Worm (Caenorhabditis elegans) whole organism, L1 larva: ENCODE results near the gene K01D12.8.
A peak's percentile ranks its signal among the peaks of the same experiment; 100 is the strongest.

Experiments used
- C34B4.2 ChIP-seq: sonication (generic microtip); optimal IDR thresholded peaks from 2 replicates; lab custom pipeline; 2017; ENCODE audit warnings: mild to moderate bottlenecking, missing genetic modification characterization, missing compliant biosample characterization
- F16B12.6 ChIP-seq: fragments of 150-350 bp; optimal IDR thresholded peaks from 2 replicates; lab custom pipeline; 2014; ENCODE audit warnings: missing biosample characterization, missing genetic modification characterization
- ama-1 ChIP-seq: fragments of 150-350 bp; optimal IDR thresholded peaks from 2 replicates; lab custom pipeline; 2014
- blmp-1 ChIP-seq: fragments of 150-350 bp; optimal IDR thresholded peaks from 2 replicates; lab custom pipeline; 2014; ENCODE audit warnings: missing biosample characterization, missing genetic modification characterization
- ceh-8 ChIP-seq: fragments of 200-800 bp; sonication (Bioruptor generic); optimal IDR thresholded peaks from 2 replicates; lab custom pipeline; 2018; ENCODE audit warnings: mild to moderate bottlenecking, missing genetic modification characterization, moderate library complexity, missing compliant biosample characterization
- ceh-82 ChIP-seq, 3 experiments: fragments of 150-350 bp in 1 of 3; sonication (generic microtip) in 2 of 3; optimal IDR thresholded peaks; 2 replicates each; lab custom pipeline; 2014 to 2017; ENCODE audit warnings: missing biosample characterization in 3 of 3, missing genetic modification characterization in 3 of 3
- ceh-90 ChIP-seq: sonication (generic microtip); optimal IDR thresholded peaks from 2 replicates; lab custom pipeline; 2016; ENCODE audit warnings: missing genetic modification characterization, missing compliant biosample characterization
- dsc-1 ChIP-seq: sonication (generic microtip); optimal IDR thresholded peaks from 2 replicates; lab custom pipeline; 2016; ENCODE audit warnings: mild to moderate bottlenecking, missing genetic modification characterization, missing compliant biosample characterization
- efl-1 ChIP-seq, 4 experiments: fragments of 150-350 bp; optimal IDR thresholded peaks in 3 of 4; peaks in 1 of 4; 1 replicate in 1 of 4; 2 replicates in 3 of 4; lab custom pipeline; 2014; ENCODE audit warnings: missing biosample characterization in 2 of 4, missing genetic modification characterization in 2 of 4, missing genetic modification reagents in 2 of 4
- elt-2 ChIP-seq: sonication (generic microtip); optimal IDR thresholded peaks from 2 replicates; lab custom pipeline; 2016; ENCODE audit warnings: missing genetic modification characterization, mild to moderate bottlenecking, inconsistent platforms, missing compliant biosample characterization, missing genetic modification reagents
- fkh-4 ChIP-seq: sonication (generic microtip); optimal IDR thresholded peaks from 2 replicates; lab custom pipeline; 2016; ENCODE audit warnings: missing compliant biosample characterization, missing genetic modification characterization, borderline replicate concordance
- fkh-8 ChIP-seq: sonication (generic microtip); optimal IDR thresholded peaks from 2 replicates; lab custom pipeline; 2016; ENCODE audit warnings: mild to moderate bottlenecking, missing genetic modification characterization, missing compliant biosample characterization
- hpl-2 ChIP-seq: fragments of 150-350 bp; optimal IDR thresholded peaks from 2 replicates; lab custom pipeline; 2014; ENCODE audit warnings: missing biosample characterization, missing genetic modification reagents, missing genetic modification characterization
- irx-1 ChIP-seq: sonication (generic microtip); optimal IDR thresholded peaks from 2 replicates; lab custom pipeline; 2016; ENCODE audit warnings: missing genetic modification characterization, missing compliant biosample characterization
- isw-1 ChIP-seq: fragments of 200-800 bp; sonication (Bioruptor generic); IDR thresholded peaks from 2 replicates; pipeline ENCODE4 v1.3.6; 2022; ENCODE audit warnings: missing genetic modification characterization, missing compliant biosample characterization
- jun-1 ChIP-seq: fragments of 150-350 bp; optimal IDR thresholded peaks from 2 replicates; lab custom pipeline; 2014; ENCODE audit warnings: missing biosample characterization, missing genetic modification reagents, missing genetic modification characterization
- lin-14 ChIP-seq: fragments of 200-800 bp; sonication (Bioruptor generic); optimal IDR thresholded peaks from 2 replicates; lab custom pipeline; 2018; ENCODE audit warnings: mild to moderate bottlenecking, missing genetic modification characterization, moderate library complexity, missing compliant biosample characterization
- lin-15B ChIP-seq: fragments of 150-350 bp; sonication (generic microtip); optimal IDR thresholded peaks from 3 replicates; lab custom pipeline; 2014; ENCODE audit warnings: missing biosample characterization, missing genetic modification characterization
- lin-35 ChIP-seq, 2 experiments: fragments of 150-350 bp; optimal IDR thresholded peaks; 2 replicates each; lab custom pipeline; 2014; ENCODE audit warnings: missing biosample characterization in 2 of 2, missing genetic modification characterization in 2 of 2, missing genetic modification reagents in 2 of 2
- lin-39 ChIP-seq: fragments of 150-350 bp; optimal IDR thresholded peaks from 2 replicates; lab custom pipeline; 2014; ENCODE audit warnings: missing biosample characterization, missing genetic modification reagents, missing genetic modification characterization
- lir-3 ChIP-seq: sonication (generic microtip); optimal IDR thresholded peaks from 2 replicates; lab custom pipeline; 2016; ENCODE audit warnings: mild to moderate bottlenecking, missing genetic modification characterization, moderate library complexity, missing compliant biosample characterization; ENCODE audit not compliant: poor library complexity
- mab-9 ChIP-seq: fragments of 200-800 bp; sonication (Bioruptor generic); IDR thresholded peaks from 2 replicates; pipeline ENCODE4 v1.3.6; 2022; ENCODE audit warnings: missing genetic modification reagents, missing genetic modification characterization, missing compliant biosample characterization
- mef-2 ChIP-seq: fragments of 150-350 bp; optimal IDR thresholded peaks from 2 replicates; lab custom pipeline; 2014; ENCODE audit warnings: missing biosample characterization, missing genetic modification characterization
- nhr-11 ChIP-seq: fragments of 150-350 bp; optimal IDR thresholded peaks from 2 replicates; lab custom pipeline; 2014; ENCODE audit warnings: missing biosample characterization, missing genetic modification characterization
- nhr-84 ChIP-seq: sonication (generic microtip); optimal IDR thresholded peaks from 2 replicates; lab custom pipeline; 2017; ENCODE audit warnings: missing biosample characterization, missing genetic modification characterization
- nhr-85 ChIP-seq: sonication (generic microtip); peaks from one replicate; lab custom pipeline; 2016; ENCODE audit warnings: missing genetic modification characterization, inconsistent platforms, missing compliant biosample characterization
- snpc-4 ChIP-seq: fragments of 150-350 bp; optimal IDR thresholded peaks from 2 replicates; lab custom pipeline; 2014; ENCODE audit warnings: missing biosample characterization, missing genetic modification characterization
- snu-23 ChIP-seq: sonication (generic microtip); optimal IDR thresholded peaks from 2 replicates; lab custom pipeline; 2016; ENCODE audit warnings: missing genetic modification characterization, missing compliant biosample characterization
- swsn-7 ChIP-seq: sonication (generic microtip); optimal IDR thresholded peaks from 2 replicates; lab custom pipeline; 2016; ENCODE audit warnings: missing genetic modification characterization, missing compliant biosample characterization
- unc-86 ChIP-seq: sonication (generic microtip); optimal IDR thresholded peaks from 2 replicates; lab custom pipeline; 2016; ENCODE audit warnings: missing genetic modification characterization, missing compliant biosample characterization

K01D12.8 gene

DNA sequence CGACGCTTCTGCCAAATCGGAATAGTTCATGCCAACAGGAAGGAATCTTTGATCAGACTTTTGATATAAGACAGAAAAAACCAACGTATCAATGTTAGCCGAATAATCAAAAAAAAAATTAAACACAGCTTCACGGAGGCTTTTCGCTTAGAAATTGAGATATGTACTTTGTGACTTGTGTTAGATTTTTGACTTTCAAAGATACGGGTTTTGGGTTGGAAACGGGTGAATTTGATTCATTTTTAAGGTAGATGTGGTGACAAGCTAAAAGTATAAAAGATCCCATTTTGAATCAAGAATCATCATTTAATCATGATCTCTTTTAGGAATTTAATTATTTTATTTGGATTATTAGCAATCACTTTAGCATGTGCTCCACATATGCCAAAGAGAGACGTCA lies at the start of gene K01D12.8:
Gene K01D12.8 (plus strand): TSS at position 301 of the 400 bp plus-strand sequence.
- no peak for TF ChIP-seq hpl-2 (GFP tag; lab: Kevin White, UChicago)
- TF ChIP-seq nhr-84 (tag; lab: Kevin White, UChicago): no peak
- TF ChIP-seq dsc-1 (tag; lab: Kevin White, UChicago): no peak
- TF ChIP-seq ceh-8 (GFP tag; lab: Kevin White, UChicago): no peak
- TF ChIP-seq swsn-7: no peak
- TF ChIP-seq F16B12.6 (tag; lab: Kevin White, UChicago): no peak

- TF ChIP-seq ama-1 (lab: Kevin White, UChicago): peak; percentile 45
- TF ChIP-seq isw-1: no peak
These were observed 49.6 kb upstream of the K01D12.8 start for ce11 chrV:12352881-12353280.

ce11 chrV:12353505-12353904 lies 49.0 kb upstream of the K01D12.8 start:
- peak; percentile 13 for TF ChIP-seq nhr-85 (tag; lab: Kevin White, UChicago)
- no peak for TF ChIP-seq efl-1 (optimal IDR thresholded peaks at IDR 0.05; lab: Kevin White, UChicago)
- TF ChIP-seq efl-1 (GFP tag; optimal IDR thresholded peaks at IDR 0.05 in 1 of 2; lab: Kevin White, UChicago): peak in 1 of 2 experiments; percentile 51
- TF ChIP-seq swsn-7: no peak
- TF ChIP-seq ceh-8 (GFP tag; lab: Kevin White, UChicago): peak; percentile 79

- TF ChIP-seq efl-1 (optimal IDR thresholded peaks at IDR 0.05; lab: Kevin White, UChicago) (no peak), efl-1 (GFP tag; optimal IDR thresholded peaks at IDR 0.05 in 1 of 2; lab: Kevin White, UChicago) (peak in 1 of 2 experiments; percentile 11), unc-86 (tag; lab: Kevin White, UChicago) (no peak), blmp-1 (peak; percentile 82), ceh-90 (tag; lab: Kevin White, UChicago) (no peak), mef-2 (tag; lab: Kevin White, UChicago) (no peak), lin-35 (GFP tag; optimal IDR thresholded peaks at IDR 0.05; lab: Kevin White, UChicago) (no peak), lin-15B (tag; lab: Kevin White, UChicago) (no peak), mab-9 (GFP tag; lab: Robert Waterston, UW) (no peak), C34B4.2 (tag; lab: Kevin White, UChicago) (no peak), jun-1 (no peak), lir-3 (no peak), fkh-4 (tag; lab: Kevin White, UChicago) (no peak), ama-1 (lab: Kevin White, UChicago) (peak; percentile 36), hpl-2 (GFP tag; lab: Kevin White, UChicago) (no peak), fkh-8 (tag; lab: Kevin White, UChicago) (no peak)
These were observed 48.1 kb upstream of the K01D12.8 start for ce11 chrV:12354193-12354830.

DNA sequence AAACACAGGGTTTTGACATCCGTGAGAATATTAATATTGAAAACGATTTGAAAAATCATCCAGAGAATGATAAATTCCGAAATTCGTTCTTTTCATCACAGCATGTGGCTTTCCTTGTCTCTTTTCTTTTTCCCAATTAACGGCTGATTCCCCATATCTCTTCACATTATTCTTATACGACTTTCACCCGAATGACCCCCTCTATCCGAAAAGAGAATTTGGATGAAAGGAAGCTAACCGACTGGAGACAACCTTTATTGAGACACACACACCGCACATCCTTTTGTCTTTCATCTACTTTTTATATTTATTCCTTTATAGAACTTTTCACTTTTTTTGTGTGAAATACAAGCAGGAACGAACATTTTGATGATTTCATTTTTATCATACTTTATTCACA lies 44.8 kb upstream of the K01D12.8 start:
- peak; percentile 98 for TF ChIP-seq blmp-1
- no peak for TF ChIP-seq snpc-4 (tag; lab: Kevin White, UChicago)

- no peak for TF ChIP-seq lin-35 (GFP tag; optimal IDR thresholded peaks at IDR 0.05; lab: Kevin White, UChicago)
- no peak for TF ChIP-seq lin-14 (GFP tag; lab: Kevin White, UChicago)
- peak; percentile 27 for TF ChIP-seq nhr-85 (tag; lab: Kevin White, UChicago)
- TF ChIP-seq, all 84 proteins: peak for 1
These were observed 44.1 kb upstream of the K01D12.8 start, which contains the start of gene F23H12.5 for ce11 chrV:12358347-12358746. Gene F23H12.5, plus strand, starts transcription at chrV:12358647.

ce11 chrV:12361644-12362043 lies 40.8 kb upstream of the K01D12.8 start, which contains the start of gene fipr-1:
Gene fipr-1, minus strand, starts transcription at chrV:12361744.
- TF ChIP-seq irx-1 (tag; lab: Kevin White, UChicago): no peak
- TF ChIP-seq ceh-8 (GFP tag; lab: Kevin White, UChicago): no peak
- TF ChIP-seq fkh-8 (tag; lab: Kevin White, UChicago): no peak
- no peak for TF ChIP-seq elt-2 (tag; lab: Kevin White, UChicago)
- no peak for TF ChIP-seq lin-39 (tag; lab: Kevin White, UChicago)
- no peak for TF ChIP-seq ceh-82 (tag; optimal IDR thresholded peaks at IDR 0.05; lab: Kevin White, UChicago)
- TF ChIP-seq snu-23: no peak
- TF ChIP-seq nhr-11 (tag; lab: Kevin White, UChicago): no peak
- TF ChIP-seq snpc-4 (tag; lab: Kevin White, UChicago): no peak
